Worm (Caenorhabditis elegans): ENCODE measurements around the gene T21E8.6.

DNA sequence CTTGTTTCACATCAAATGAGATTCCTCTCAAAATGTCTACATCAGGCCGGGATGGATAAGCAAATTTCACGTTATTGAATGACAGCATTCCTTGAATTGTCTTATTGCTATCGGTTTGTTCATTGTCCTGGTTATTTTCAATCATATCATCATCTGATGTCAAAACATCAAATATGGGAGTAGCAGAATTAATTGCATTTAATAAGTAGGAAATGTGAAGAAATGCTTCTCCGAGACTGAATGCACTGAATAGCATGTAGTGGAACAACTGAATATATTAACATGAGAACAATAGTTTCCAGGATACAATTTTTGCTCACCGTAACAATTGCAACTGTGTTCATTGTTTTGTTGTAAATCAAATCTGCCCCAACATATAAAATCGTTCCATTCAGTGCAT lies 19.5 kb upstream of the T21E8.6 start:
- no peak for TF ChIP-seq ceh-82 (tag; optimal IDR thresholded peaks at IDR 0.05)
- no peak for TF ChIP-seq elt-1 (tag; optimal IDR thresholded peaks at IDR 0.05)
